Worm (Caenorhabditis elegans) whole organism, late embryonic: ENCODE data around the gene metl-5.

Experiments used
- C38D4.7 ChIP-seq: fragments of 200-800 bp; sonication (Bioruptor generic); optimal IDR thresholded peaks from 2 replicates; lab custom pipeline; 2018; ENCODE audit warnings: mild to moderate bottlenecking, missing genetic modification characterization, moderate library complexity, missing compliant biosample characterization
- K02D7.2 ChIP-seq: sonication (generic microtip); optimal IDR thresholded peaks from 2 replicates; lab custom pipeline; 2017; ENCODE audit warnings: mild to moderate bottlenecking, missing genetic modification characterization, missing compliant biosample characterization
- K09A11.1 ChIP-seq: sonication (generic microtip); optimal IDR thresholded peaks from 2 replicates; lab custom pipeline; 2017; ENCODE audit warnings: antibody characterized with exemption, mild to moderate bottlenecking, missing genetic modification characterization, missing compliant biosample characterization; ENCODE audit not compliant: insufficient read depth
- T23F11.4 ChIP-seq: fragments of 200-800 bp; sonication (Bioruptor generic); optimal IDR thresholded peaks from 2 replicates; lab custom pipeline; 2018; ENCODE audit warnings: mild to moderate bottlenecking, missing genetic modification characterization, missing compliant biosample characterization
- ama-1 ChIP-seq: fragments of 150-350 bp; optimal IDR thresholded peaks from 2 replicates; lab custom pipeline; 2014
- ceh-14 ChIP-seq: sonication (generic microtip); optimal IDR thresholded peaks from 2 replicates; lab custom pipeline; 2016; ENCODE audit warnings: missing genotype, missing genetic modification characterization, missing compliant biosample characterization
- ceh-2 ChIP-seq: sonication (generic microtip); optimal IDR thresholded peaks from 2 replicates; lab custom pipeline; 2016; ENCODE audit warnings: missing genotype, missing genetic modification characterization, missing compliant biosample characterization
- ceh-24 ChIP-seq: sonication (generic microtip); optimal IDR thresholded peaks from 2 replicates; lab custom pipeline; 2016; ENCODE audit warnings: mild to moderate bottlenecking, missing genetic modification characterization, missing compliant biosample characterization
- ceh-6 ChIP-seq: fragments of 200-800 bp; sonication (Bioruptor generic); optimal IDR thresholded peaks from 2 replicates; lab custom pipeline; 2018; ENCODE audit warnings: mild to moderate bottlenecking, missing genetic modification characterization, missing compliant biosample characterization
- ceh-9 ChIP-seq: sonication (generic microtip); optimal IDR thresholded peaks from 2 replicates; lab custom pipeline; 2016; ENCODE audit warnings: mild to moderate bottlenecking, missing genetic modification characterization, inconsistent platforms, missing compliant biosample characterization
- che-1 ChIP-seq: sonication (generic microtip); optimal IDR thresholded peaks from 2 replicates; lab custom pipeline; 2016; ENCODE audit warnings: mild to moderate bottlenecking, missing genetic modification characterization, missing compliant biosample characterization
- dmd-4 ChIP-seq: sonication (generic microtip); optimal IDR thresholded peaks from 2 replicates; lab custom pipeline; 2016; ENCODE audit warnings: borderline replicate concordance, missing genetic modification characterization, missing compliant biosample characterization
- ets-4 ChIP-seq: sonication (generic microtip); optimal IDR thresholded peaks from 2 replicates; lab custom pipeline; 2016; ENCODE audit warnings: missing genetic modification characterization, missing compliant biosample characterization
- fax-1 ChIP-seq: sonication (generic microtip); optimal IDR thresholded peaks from 2 replicates; lab custom pipeline; 2016; ENCODE audit warnings: missing genotype, missing genetic modification characterization, missing compliant biosample characterization
- gmeb-2 ChIP-seq: sonication (generic microtip); optimal IDR thresholded peaks from 2 replicates; lab custom pipeline; 2016; ENCODE audit warnings: missing genetic modification characterization, inconsistent platforms, missing compliant biosample characterization
- hlh-30 ChIP-seq: sonication (generic microtip); optimal IDR thresholded peaks from 2 replicates; lab custom pipeline; 2017; ENCODE audit warnings: antibody characterized with exemption, missing genetic modification characterization, missing compliant biosample characterization; ENCODE audit not compliant: insufficient read depth
- hlh-6 ChIP-seq: sonication (generic microtip); optimal IDR thresholded peaks from 2 replicates; lab custom pipeline; 2016; ENCODE audit warnings: missing genotype, missing genetic modification characterization, missing compliant biosample characterization
- lim-6 ChIP-seq: sonication (generic microtip); optimal IDR thresholded peaks from 2 replicates; lab custom pipeline; 2016; ENCODE audit warnings: missing genetic modification characterization, missing compliant biosample characterization
- mec-3 ChIP-seq: sonication (generic microtip); optimal IDR thresholded peaks from 2 replicates; lab custom pipeline; 2016; ENCODE audit warnings: borderline replicate concordance, missing genetic modification characterization, missing compliant biosample characterization
- nhr-11 ChIP-seq: fragments of 150-350 bp; optimal IDR thresholded peaks from 2 replicates; lab custom pipeline; 2014; ENCODE audit warnings: missing biosample characterization, missing genetic modification characterization
- nhr-232 ChIP-seq: sonication (generic microtip); optimal IDR thresholded peaks from 2 replicates; lab custom pipeline; 2016; ENCODE audit warnings: missing genetic modification characterization, missing compliant biosample characterization
- odd-2 ChIP-seq: sonication (generic microtip); optimal IDR thresholded peaks from 2 replicates; lab custom pipeline; 2017; ENCODE audit warnings: antibody characterized with exemption, mild to moderate bottlenecking, missing genetic modification characterization, missing compliant biosample characterization
- pat-9 ChIP-seq: fragments of 200-800 bp; sonication (Bioruptor generic); optimal IDR thresholded peaks from 2 replicates; lab custom pipeline; 2018; ENCODE audit warnings: mild to moderate bottlenecking, missing genetic modification characterization, moderate library complexity, missing compliant biosample characterization
- pax-1 ChIP-seq: fragments of 150-350 bp; optimal IDR thresholded peaks from 2 replicates; lab custom pipeline; 2014; ENCODE audit warnings: missing biosample characterization, missing genetic modification characterization
- pha-2 ChIP-seq: sonication (generic microtip); optimal IDR thresholded peaks from 2 replicates; lab custom pipeline; 2017; ENCODE audit warnings: mild to moderate bottlenecking, missing genetic modification characterization, missing compliant biosample characterization
- pqm-1 ChIP-seq: sonication (generic microtip); optimal IDR thresholded peaks from 2 replicates; lab custom pipeline; 2016; ENCODE audit warnings: missing genetic modification characterization, missing compliant biosample characterization
- pros-1 ChIP-seq: fragments of 150-350 bp; optimal IDR thresholded peaks from 2 replicates; lab custom pipeline; 2014; ENCODE audit warnings: missing biosample characterization, missing genetic modification reagents, missing genetic modification characterization
- rnt-1 ChIP-seq: sonication (generic microtip); optimal IDR thresholded peaks from 2 replicates; lab custom pipeline; 2016; ENCODE audit warnings: missing genetic modification characterization, missing compliant biosample characterization
- sdc-2 ChIP-seq: sonication (generic microtip); optimal IDR thresholded peaks from 2 replicates; lab custom pipeline; 2016; ENCODE audit warnings: missing genotype, missing genetic modification characterization, missing compliant biosample characterization
- sox-2 ChIP-seq: fragments of 200-800 bp; sonication (Bioruptor generic); IDR thresholded peaks from 2 replicates; pipeline ENCODE4 v1.3.6; 2022; ENCODE audit warnings: missing genetic modification reagents, missing genetic modification characterization, missing compliant biosample characterization
- tbx-2 ChIP-seq: sonication (generic microtip); optimal IDR thresholded peaks from 2 replicates; lab custom pipeline; 2016; ENCODE audit warnings: missing genetic modification characterization, missing compliant biosample characterization
- unc-3 ChIP-seq, 2 experiments: fragments of 200-800 bp in 1 of 2; sonication (Bioruptor generic) in 1 of 2; sonication (generic microtip) in 1 of 2; conservative IDR thresholded peaks in 1 of 2; optimal IDR thresholded peaks in 1 of 2; 2 replicates each; pipeline versions ENCODE4 v1.3.6 to Lab custom; 2016 to 2022; ENCODE audit warnings: missing compliant biosample characterization in 2 of 2, missing genetic modification characterization in 2 of 2, missing genetic modification reagents in 1 of 2
- unc-42 ChIP-seq: sonication (generic microtip); optimal IDR thresholded peaks from 2 replicates; lab custom pipeline; 2016; ENCODE audit warnings: missing genotype, missing genetic modification characterization, missing compliant biosample characterization

Gene metl-5

ce11 chrIII:4814730-4815129 is 11.9 kb downstream of the metl-5 start, which contains the start of gene arl-6:
arl-6 (minus strand) TSS chrIII:4814830.
- TF ChIP-seq rnt-1 (tag; lab: Kevin White, UChicago) (no peak), che-1 (tag; lab: Kevin White, UChicago) (no peak), lim-6 (tag; lab: Kevin White, UChicago) (no peak), C38D4.7 (GFP tag; lab: Kevin White, UChicago) (no peak), dmd-4 (tag; lab: Kevin White, UChicago) (no peak), ets-4 (no peak), ceh-24 (no peak)
- TF ChIP-seq, all 69 proteins: peak for 0

DNA sequence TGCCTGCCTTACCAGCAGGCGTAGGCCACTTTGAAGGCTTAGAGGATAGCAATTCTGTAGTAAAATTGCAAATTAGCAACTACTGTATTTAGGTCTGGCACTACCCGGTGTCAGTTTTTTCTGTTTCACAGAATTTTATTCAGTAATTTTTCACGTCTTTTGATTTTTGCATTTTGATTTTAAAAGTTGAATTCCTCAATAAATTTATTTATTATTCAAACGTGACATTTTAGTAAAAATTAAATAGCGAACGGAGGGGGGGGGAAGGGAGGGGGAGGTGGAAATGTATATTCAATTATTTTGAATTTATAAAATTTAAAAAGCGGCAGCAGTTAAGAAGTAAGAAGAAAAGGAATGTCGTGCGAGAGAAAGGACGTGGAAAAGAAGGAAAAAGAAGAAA is 14.4 kb downstream of the metl-5 start, which contains the start of gene F26A1.4:
TSS of gene F26A1.4 (plus strand) at position 301 of the 400 bp plus-strand sequence.
- TF ChIP-seq unc-3 (GFP tag; conservative IDR thresholded peaks at IDR 0.05; lab: Robert Waterston, UW): no peak
- TF ChIP-seq unc-3 (tag; optimal IDR thresholded peaks at IDR 0.05; lab: Kevin White, UChicago): no peak
- TF ChIP-seq che-1 (tag; lab: Kevin White, UChicago): no peak
- no peak for TF ChIP-seq unc-42 (tag; lab: Kevin White, UChicago)
- no peak for TF ChIP-seq ama-1
- TF ChIP-seq pax-1: no peak
- TF ChIP-seq ceh-6 (GFP tag; lab: Kevin White, UChicago): no peak
- TF ChIP-seq hlh-6 (tag; lab: Kevin White, UChicago): no peak
- no peak for TF ChIP-seq hlh-30 (tag; lab: Kevin White, UChicago)
- no peak for TF ChIP-seq K09A11.1 (tag; lab: Kevin White, UChicago)
- TF ChIP-seq ceh-9 (tag; lab: Kevin White, UChicago): no peak
- TF ChIP-seq sox-2 (GFP tag; lab: Robert Waterston, UW): no peak
- no peak for TF ChIP-seq fax-1 (tag; lab: Kevin White, UChicago)
- TF ChIP-seq dmd-4 (tag; lab: Kevin White, UChicago): no peak
- TF ChIP-seq pha-2 (tag; lab: Kevin White, UChicago): no peak
- no peak for TF ChIP-seq nhr-232 (tag; lab: Kevin White, UChicago)
- no peak for TF ChIP-seq T23F11.4 (GFP tag; lab: Kevin White, UChicago)
- no peak for TF ChIP-seq odd-2
- TF ChIP-seq mec-3: no peak

ce11 chrIII:4819843-4820242 is 17.0 kb downstream of the metl-5 start, which contains the start of gene F26A1.7:
F26A1.7 (minus strand) TSS chrIII:4819943.
- TF ChIP-seq che-1 (tag; lab: Kevin White, UChicago) (no peak), ama-1 (no peak), sdc-2 (tag; lab: Kevin White, UChicago) (no peak), tbx-2 (tag; lab: Kevin White, UChicago) (no peak), ceh-14 (tag; lab: Kevin White, UChicago) (no peak)
- TF ChIP-seq, all 69 proteins: peak for 0

DNA sequence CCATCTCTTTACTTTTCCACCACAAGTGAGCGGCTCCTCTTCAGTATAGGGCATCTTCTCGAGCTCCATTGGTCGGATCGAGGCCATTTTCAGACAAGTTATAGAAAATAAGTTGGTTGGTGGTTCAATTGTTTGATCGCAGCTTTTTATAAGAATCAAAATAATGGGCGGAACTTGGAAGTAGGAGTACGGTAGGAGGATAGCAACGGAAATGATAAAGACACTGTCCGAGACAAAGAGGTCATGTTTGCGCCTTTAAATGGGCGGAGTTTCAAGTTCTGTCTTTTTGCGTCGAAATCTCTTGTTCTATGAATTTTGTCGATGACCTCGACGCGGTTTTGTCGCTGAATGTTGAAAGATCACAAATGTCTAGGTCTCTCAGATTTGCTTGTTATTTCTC is 19.3 kb downstream of the metl-5 start, which contains the start of gene F26A1.8:
TSS of gene F26A1.8 (minus strand) at position 101 of the 400 bp plus-strand sequence.
- no peak for TF ChIP-seq unc-3 (GFP tag; conservative IDR thresholded peaks at IDR 0.05; lab: Robert Waterston, UW)
- no peak for TF ChIP-seq unc-3 (tag; optimal IDR thresholded peaks at IDR 0.05; lab: Kevin White, UChicago)
- TF ChIP-seq K02D7.2 (tag; lab: Kevin White, UChicago): no peak
- no peak for TF ChIP-seq dmd-4 (tag; lab: Kevin White, UChicago)
- TF ChIP-seq nhr-11 (tag; lab: Kevin White, UChicago): no peak
- no peak for TF ChIP-seq pqm-1 (tag; lab: Kevin White, UChicago)
- no peak for TF ChIP-seq ceh-24
- no peak for TF ChIP-seq pat-9
- TF ChIP-seq pros-1 (tag; lab: Kevin White, UChicago): no peak
- TF ChIP-seq ceh-2 (tag; lab: Kevin White, UChicago): no peak
- no peak for TF ChIP-seq ama-1
- TF ChIP-seq nhr-232 (tag; lab: Kevin White, UChicago): no peak
- no peak for TF ChIP-seq gmeb-2 (tag; lab: Kevin White, UChicago)
- TF ChIP-seq T23F11.4 (GFP tag; lab: Kevin White, UChicago): no peak
- TF ChIP-seq, all 69 proteins: peak for 0
